Worm (Caenorhabditis elegans) whole organism, L3 larva: ENCODE results near the gene txt-13.
A peak's percentile ranks its signal among the peaks of the same experiment; 100 is the strongest.

ENCODE experiments used
- R02D3.7 ChIP-seq: fragments of 150-350 bp; optimal IDR thresholded peaks from 2 replicates; lab custom pipeline; 2014; ENCODE audit warnings: missing biosample characterization, missing genetic modification characterization
- ZK546.5 ChIP-seq: sonication (generic microtip); optimal IDR thresholded peaks from 2 replicates; lab custom pipeline; 2017; ENCODE audit warnings: missing biosample characterization, missing genetic modification characterization
- aly-2 ChIP-seq: fragments of 150-350 bp; optimal IDR thresholded peaks from 2 replicates; lab custom pipeline; 2014; ENCODE audit warnings: missing biosample characterization, missing genetic modification characterization
- ama-1 ChIP-seq: fragments of 150-350 bp; optimal IDR thresholded peaks from 2 replicates; lab custom pipeline; 2018
- ceh-16 ChIP-seq: sonication (generic microtip); optimal IDR thresholded peaks from 2 replicates; lab custom pipeline; 2017; ENCODE audit warnings: missing biosample characterization, missing genetic modification characterization
- ceh-28 ChIP-seq: fragments of 150-350 bp; optimal IDR thresholded peaks from 2 replicates; lab custom pipeline; 2014; ENCODE audit warnings: missing biosample characterization, missing genetic modification reagents, missing genetic modification characterization
- ceh-82 ChIP-seq: fragments of 150-350 bp; optimal IDR thresholded peaks from 2 replicates; lab custom pipeline; 2014; ENCODE audit warnings: missing biosample characterization, missing genetic modification characterization
- ceh-9 ChIP-seq: sonication (generic microtip); optimal IDR thresholded peaks from 2 replicates; lab custom pipeline; 2018; ENCODE audit warnings: missing biosample characterization, missing genetic modification characterization
- daf-12 ChIP-seq: fragments of 150-350 bp; optimal IDR thresholded peaks from 2 replicates; lab custom pipeline; 2014; ENCODE audit warnings: missing biosample characterization, missing genetic modification reagents, missing genetic modification characterization
- egl-27 ChIP-seq: sonication (generic microtip); optimal IDR thresholded peaks from 4 replicates; lab custom pipeline; 2017; ENCODE audit warnings: missing biosample characterization, missing genetic modification reagents, missing genetic modification characterization
- elt-1 ChIP-seq: fragments of 150-350 bp; optimal IDR thresholded peaks from 2 replicates; lab custom pipeline; 2014; ENCODE audit warnings: missing biosample characterization, missing genetic modification characterization
- elt-2 ChIP-seq: sonication (generic microtip); optimal IDR thresholded peaks from 2 replicates; lab custom pipeline; 2016; ENCODE audit warnings: missing genetic modification reagents, mild to moderate bottlenecking, missing genetic modification characterization, missing compliant biosample characterization
- elt-3 ChIP-seq, 3 experiments: fragments of 150-350 bp in 1 of 3; sonication (generic microtip) in 2 of 3; optimal IDR thresholded peaks; 2 replicates in 2 of 3; 4 replicates in 1 of 3; lab custom pipeline; 2014 to 2017; ENCODE audit warnings: missing biosample characterization in 3 of 3, missing genetic modification characterization in 3 of 3
- eor-1 ChIP-seq, 2 experiments: fragments of 150-350 bp; optimal IDR thresholded peaks; 2 replicates each; lab custom pipeline; 2014 to 2018; ENCODE audit warnings: missing biosample characterization in 2 of 2, missing genetic modification characterization in 2 of 2
- fkh-10 ChIP-seq: sonication (generic microtip); optimal IDR thresholded peaks from 2 replicates; lab custom pipeline; 2017; ENCODE audit warnings: missing biosample characterization, missing genetic modification reagents, missing genetic modification characterization
- fkh-2 ChIP-seq: fragments of 150-350 bp; optimal IDR thresholded peaks from 2 replicates; lab custom pipeline; 2014; ENCODE audit warnings: missing biosample characterization, missing genetic modification reagents, missing genetic modification characterization
- fos-1 ChIP-seq: fragments of 150-350 bp; optimal IDR thresholded peaks from 2 replicates; lab custom pipeline; 2014; ENCODE audit warnings: missing biosample characterization, missing genetic modification characterization
- hmg-11 ChIP-seq: sonication (generic microtip); optimal IDR thresholded peaks from 2 replicates; lab custom pipeline; 2016; ENCODE audit warnings: missing genetic modification characterization, missing compliant biosample characterization
- jun-1 ChIP-seq: fragments of 150-350 bp; optimal IDR thresholded peaks from 2 replicates; lab custom pipeline; 2014; ENCODE audit warnings: missing biosample characterization, missing genetic modification reagents, missing genetic modification characterization
- lin-15B ChIP-seq: fragments of 150-350 bp; optimal IDR thresholded peaks from 2 replicates; lab custom pipeline; 2014; ENCODE audit warnings: missing biosample characterization, missing genetic modification characterization
- lin-39 ChIP-seq: fragments of 150-350 bp; optimal IDR thresholded peaks from 2 replicates; lab custom pipeline; 2018; ENCODE audit warnings: missing biosample characterization, missing genetic modification reagents, missing genetic modification characterization
- lsy-12 ChIP-seq: sonication (generic microtip); optimal IDR thresholded peaks from 2 replicates; lab custom pipeline; 2016; ENCODE audit warnings: mild to moderate bottlenecking, missing genetic modification characterization, missing compliant biosample characterization
- mdl-1 ChIP-seq: fragments of 150-350 bp; optimal IDR thresholded peaks from 2 replicates; lab custom pipeline; 2014; ENCODE audit warnings: missing biosample characterization, missing genetic modification characterization
- mml-1 ChIP-seq: fragments of 150-350 bp; sonication (generic microtip); optimal IDR thresholded peaks from 3 replicates; lab custom pipeline; 2014; ENCODE audit warnings: missing biosample characterization, missing genetic modification characterization
- nfya-1 ChIP-seq: sonication (generic microtip); optimal IDR thresholded peaks from 2 replicates; lab custom pipeline; 2017; ENCODE audit warnings: missing genetic modification characterization, mild to moderate bottlenecking, missing compliant biosample characterization, antibody characterized with exemption, moderate library complexity; ENCODE audit not compliant: insufficient read depth
- nhr-11 ChIP-seq: fragments of 150-350 bp; optimal IDR thresholded peaks from 2 replicates; lab custom pipeline; 2014; ENCODE audit warnings: missing biosample characterization, missing genetic modification characterization
- nhr-12 ChIP-seq: fragments of 150-350 bp; optimal IDR thresholded peaks from 2 replicates; lab custom pipeline; 2014; ENCODE audit warnings: missing biosample characterization, missing genetic modification characterization
- nhr-237 ChIP-seq: fragments of 150-350 bp; optimal IDR thresholded peaks from 2 replicates; lab custom pipeline; 2014; ENCODE audit warnings: missing biosample characterization, missing genetic modification characterization
- nhr-25 ChIP-seq: sonication (generic microtip); optimal IDR thresholded peaks from 2 replicates; lab custom pipeline; 2017; ENCODE audit warnings: missing biosample characterization, missing genetic modification characterization
- nhr-28 ChIP-seq: fragments of 150-350 bp; optimal IDR thresholded peaks from 2 replicates; lab custom pipeline; 2014; ENCODE audit warnings: missing biosample characterization, missing genetic modification characterization
- nhr-43 ChIP-seq: sonication (generic microtip); optimal IDR thresholded peaks from 2 replicates; lab custom pipeline; 2016; ENCODE audit warnings: mild to moderate bottlenecking, missing genetic modification characterization, missing compliant biosample characterization; ENCODE audit not compliant: poor library complexity, severe bottlenecking
- nhr-67 ChIP-seq: fragments of 150-350 bp; optimal IDR thresholded peaks from 2 replicates; lab custom pipeline; 2014; ENCODE audit warnings: missing biosample characterization, missing genetic modification characterization
- nhr-76 ChIP-seq: fragments of 150-350 bp; sonication (generic microtip); optimal IDR thresholded peaks from 5 replicates; lab custom pipeline; 2014; ENCODE audit warnings: missing biosample characterization, missing genetic modification characterization
- nhr-77 ChIP-seq: fragments of 150-350 bp; optimal IDR thresholded peaks from 2 replicates; lab custom pipeline; 2014; ENCODE audit warnings: missing biosample characterization, missing genetic modification characterization
- pha-4 ChIP-seq: fragments of 150-350 bp; optimal IDR thresholded peaks from 2 replicates; lab custom pipeline; 2014; ENCODE audit warnings: missing biosample characterization, missing genetic modification reagents, missing genetic modification characterization
- sea-2 ChIP-seq: fragments of 150-350 bp; sonication (generic microtip); optimal IDR thresholded peaks from 4 replicates; lab custom pipeline; 2014; ENCODE audit warnings: missing biosample characterization, missing genetic modification reagents, missing genetic modification characterization
- skn-1 ChIP-seq: fragments of 150-350 bp; optimal IDR thresholded peaks from 2 replicates; lab custom pipeline; 2014; ENCODE audit warnings: missing biosample characterization, missing genetic modification characterization
- snpc-4 ChIP-seq: fragments of 150-350 bp; optimal IDR thresholded peaks from 2 replicates; lab custom pipeline; 2014; ENCODE audit warnings: missing biosample characterization, missing genetic modification characterization
- tbx-2 ChIP-seq: sonication (generic microtip); optimal IDR thresholded peaks from 2 replicates; lab custom pipeline; 2016; ENCODE audit warnings: mild to moderate bottlenecking, missing genetic modification characterization, missing compliant biosample characterization
- unc-39 ChIP-seq: sonication (generic microtip); optimal IDR thresholded peaks from 4 replicates; lab custom pipeline; 2017; ENCODE audit warnings: missing biosample characterization, missing genetic modification characterization
- unc-62 ChIP-seq: fragments of 150-350 bp; sonication (generic microtip); optimal IDR thresholded peaks from 4 replicates; lab custom pipeline; 2014; ENCODE audit warnings: missing biosample characterization, missing genetic modification reagents, missing genetic modification characterization
- zag-1 ChIP-seq: fragments of 150-350 bp; optimal IDR thresholded peaks from 2 replicates; lab custom pipeline; 2014; ENCODE audit warnings: missing biosample characterization, missing genetic modification characterization
- ztf-11 ChIP-seq: fragments of 150-350 bp; optimal IDR thresholded peaks from 2 replicates; lab custom pipeline; 2014; ENCODE audit warnings: missing biosample characterization, missing genetic modification characterization
- ztf-4 ChIP-seq: fragments of 150-350 bp; optimal IDR thresholded peaks from 2 replicates; lab custom pipeline; 2014; ENCODE audit warnings: missing biosample characterization, missing genetic modification characterization

Gene txt-13

ce11 chrII:10544374-10544908 is 26.0 kb upstream of the txt-13 start:
- no peak for TF ChIP-seq elt-1
- no peak for TF ChIP-seq mml-1 (tag; lab: Kevin White, UChicago)
- no peak for TF ChIP-seq unc-39
- no peak for TF ChIP-seq zag-1 (tag; lab: Kevin White, UChicago)
- TF ChIP-seq ceh-28 (tag; lab: Kevin White, UChicago): no peak
- no peak for TF ChIP-seq aly-2 (tag; lab: Kevin White, UChicago)
- TF ChIP-seq eor-1 (tag; optimal IDR thresholded peaks at IDR 0.05; lab: Kevin White, UChicago): no peak
- peak; percentile 1 for TF ChIP-seq tbx-2 (tag; lab: Kevin White, UChicago)
- no peak for TF ChIP-seq elt-3 (tag; optimal IDR thresholded peaks at IDR 0.05; lab: Kevin White, UChicago)
- TF ChIP-seq ztf-4 (tag; lab: Kevin White, UChicago): peak; percentile 26
- TF ChIP-seq daf-12 (tag; lab: Kevin White, UChicago): no peak
- TF ChIP-seq fkh-10: no peak
- peak; percentile 95 for TF ChIP-seq ama-1
- no peak for TF ChIP-seq R02D3.7 (tag; lab: Kevin White, UChicago)
- TF ChIP-seq hmg-11 (tag; lab: Kevin White, UChicago): no peak
- no peak for TF ChIP-seq nhr-11 (tag; lab: Kevin White, UChicago)
- no peak for TF ChIP-seq snpc-4 (tag; lab: Kevin White, UChicago)
- no peak for TF ChIP-seq nhr-67
- TF ChIP-seq elt-2 (tag; lab: Kevin White, UChicago): no peak
- TF ChIP-seq sea-2 (GFP tag; lab: Kevin White, UChicago): no peak
- TF ChIP-seq ceh-16 (tag; lab: Kevin White, UChicago): no peak
- TF ChIP-seq nhr-43: no peak
- TF ChIP-seq ztf-11 (tag; lab: Kevin White, UChicago): no peak
- TF ChIP-seq skn-1 (tag; lab: Kevin White, UChicago): no peak
- TF ChIP-seq, all 47 proteins: peak for 3

- TF ChIP-seq nhr-43 (peak; percentile 50), nhr-25 (tag; lab: Kevin White, UChicago) (peak; percentile 65), ama-1 (peak; percentile 38), ZK546.5 (tag; lab: Kevin White, UChicago) (no peak)
Measured at ce11 chrII:10545213-10545612, 25.2 kb upstream of the txt-13 start.

DNA sequence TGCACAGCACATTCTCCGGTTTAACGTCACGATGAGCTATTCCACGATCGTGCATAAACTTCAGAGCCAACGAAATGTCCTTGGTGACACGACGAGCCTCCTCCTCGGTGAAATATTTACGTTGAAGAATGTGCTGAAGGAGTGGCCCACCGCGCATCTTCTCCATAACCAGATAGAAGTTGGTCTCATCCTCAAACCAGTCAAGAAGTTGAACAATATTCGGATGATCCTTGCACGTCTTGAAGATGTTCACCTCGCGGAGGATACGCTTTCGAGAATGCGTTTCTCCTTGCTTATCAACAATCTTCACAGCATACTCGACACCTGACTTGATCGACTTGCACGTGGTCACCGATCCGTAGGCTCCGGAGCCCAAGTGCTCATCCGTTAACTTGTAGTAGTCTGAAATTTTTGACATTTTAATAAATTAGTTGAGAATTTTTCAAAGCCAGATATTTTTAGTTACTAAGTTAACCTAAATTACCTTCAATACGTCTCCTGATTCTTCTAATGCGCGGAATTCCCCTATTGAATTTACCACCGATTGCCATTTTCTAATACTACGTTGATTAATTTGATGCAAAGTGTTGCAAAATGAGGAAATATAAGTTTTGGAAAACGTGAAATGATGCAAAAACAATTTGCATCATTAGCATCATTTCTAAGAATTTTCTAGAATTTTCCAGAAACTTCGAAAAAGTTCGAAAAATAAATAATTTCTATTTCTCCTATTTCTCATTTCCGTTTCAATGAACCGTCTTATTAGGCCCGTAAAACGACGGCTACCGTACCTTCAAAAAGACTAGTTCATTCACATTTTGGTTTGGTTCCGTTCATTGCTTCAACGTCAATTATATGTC is 24.2 kb upstream of the txt-13 start:
- no peak for TF ChIP-seq nhr-28 (tag; lab: Kevin White, UChicago)
- no peak for TF ChIP-seq mml-1 (tag; lab: Kevin White, UChicago)
- TF ChIP-seq fos-1 (tag; lab: Kevin White, UChicago): no peak
- peak; percentile 16 for TF ChIP-seq nfya-1 (tag; lab: Kevin White, UChicago)
- no peak for TF ChIP-seq R02D3.7 (tag; lab: Kevin White, UChicago)
- TF ChIP-seq lin-39 (tag; lab: Kevin White, UChicago): no peak
- no peak for TF ChIP-seq nhr-77
- TF ChIP-seq sea-2 (GFP tag; lab: Kevin White, UChicago): no peak
- no peak for TF ChIP-seq lin-15B
- TF ChIP-seq elt-3 (tag; optimal IDR thresholded peaks at IDR 0.05; lab: Kevin White, UChicago): no peak
- no peak for TF ChIP-seq egl-27 (tag; lab: Kevin White, UChicago)
- TF ChIP-seq eor-1 (tag; optimal IDR thresholded peaks at IDR 0.05; lab: Kevin White, UChicago): peak in 1 of 2 experiments; percentile 28
- TF ChIP-seq ZK546.5 (tag; lab: Kevin White, UChicago): no peak
- TF ChIP-seq ama-1: peak; percentile 70
- no peak for TF ChIP-seq elt-2 (tag; lab: Kevin White, UChicago)
- peak; percentile 3 for TF ChIP-seq pha-4 (tag; lab: Kevin White, UChicago)
- TF ChIP-seq tbx-2 (tag; lab: Kevin White, UChicago): no peak
- TF ChIP-seq elt-1: no peak
- no peak for TF ChIP-seq nhr-25 (tag; lab: Kevin White, UChicago)
- no peak for TF ChIP-seq fkh-2
- no peak for TF ChIP-seq aly-2 (tag; lab: Kevin White, UChicago)
- TF ChIP-seq nhr-11 (tag; lab: Kevin White, UChicago): no peak
- TF ChIP-seq fkh-10: no peak
- no peak for TF ChIP-seq ztf-4 (tag; lab: Kevin White, UChicago)
- no peak for TF ChIP-seq nhr-12 (tag; lab: Kevin White, UChicago)
- no peak for TF ChIP-seq snpc-4 (tag; lab: Kevin White, UChicago)
- TF ChIP-seq nhr-43: peak; percentile 37
- no peak for TF ChIP-seq jun-1 (tag; lab: Kevin White, UChicago)
- no peak for TF ChIP-seq nhr-76 (tag; lab: Kevin White, UChicago)
- no peak for TF ChIP-seq ztf-11 (tag; lab: Kevin White, UChicago)
- no peak for TF ChIP-seq unc-62
- TF ChIP-seq ceh-28 (tag; lab: Kevin White, UChicago): no peak
- no peak for TF ChIP-seq ceh-16 (tag; lab: Kevin White, UChicago)
- TF ChIP-seq daf-12 (tag; lab: Kevin White, UChicago): no peak
- no peak for TF ChIP-seq ceh-82 (tag; lab: Kevin White, UChicago)
- no peak for TF ChIP-seq nhr-237 (tag; lab: Kevin White, UChicago)
- no peak for TF ChIP-seq zag-1 (tag; lab: Kevin White, UChicago)
- TF ChIP-seq skn-1 (tag; lab: Kevin White, UChicago): no peak
- no peak for TF ChIP-seq ceh-9
- TF ChIP-seq lsy-12 (tag; lab: Kevin White, UChicago): no peak
- TF ChIP-seq mdl-1 (tag; lab: Kevin White, UChicago): no peak
